Fruit fly (Drosophila melanogaster) whole organism, embryonic: ENCODE data around the gene Oct-TyrR.

Experiments
- CG11456 ChIP-seq: fragments of 200-800 bp; sonication (Bioruptor generic); IDR thresholded peaks from 3 replicates; pipeline ENCODE4 v1.3.6; 2022; ENCODE audit warnings: missing biosample characterization, missing genetic modification characterization
- CG15696 ChIP-seq: fragments of 200-800 bp; sonication (Bioruptor generic); optimal IDR thresholded peaks from 2 replicates; lab custom pipeline; 2019; ENCODE audit warnings: missing biosample characterization, mild to moderate bottlenecking, missing genetic modification characterization, moderate library complexity
- CG7372 ChIP-seq: fragments of 200-800 bp; sonication (Bioruptor generic); IDR thresholded peaks from 2 replicates; pipeline ENCODE4 v1.3.6; 2022; ENCODE audit warnings: missing biosample characterization, missing genetic modification characterization
- CG7786 ChIP-seq: fragments of 200-800 bp; sonication (Bioruptor generic); optimal IDR thresholded peaks from 2 replicates; lab custom pipeline; 2016; ENCODE audit warnings: missing biosample characterization, missing genetic modification characterization
- Hey ChIP-seq: fragments of 200-800 bp; sonication (Bioruptor generic); optimal IDR thresholded peaks from 3 replicates; lab custom pipeline; 2018; ENCODE audit warnings: missing biosample characterization, mild to moderate bottlenecking, missing genetic modification characterization
- ranshi ChIP-seq: fragments of 200-800 bp; sonication (Bioruptor generic); IDR thresholded peaks from 2 replicates; pipeline ENCODE4 v1.3.6; 2022; ENCODE audit warnings: missing biosample characterization, missing genetic modification characterization

Gene Oct-TyrR

dm6 chr3L:22113186-22113585 is 78.4 kb downstream of the Oct-TyrR start:
- TF ChIP-seq CG11456 (GFP tag; lab: Robert Waterston, UW) (0 out of 3 replicates have a peak, but pooled peaks have one; percentile 57), CG7786 (no peak), Hey (tag; lab: Kevin White, UChicago) (peak; percentile 92), CG15696 (tag; lab: Kevin White, UChicago) (no peak), ranshi (no peak), CG7372 (GFP tag; lab: Robert Waterston, UW) (0 out of 2 replicates have a peak, but pooled peaks have one; percentile 30)
